Worm (Caenorhabditis elegans): ENCODE measurements around the gene srh-59.
"Not testable (repeated sequence)": the region's sequence is repeated elsewhere in the genome, so short reads cannot be mapped to it uniquely, and the experiment has no call there.

DNA sequence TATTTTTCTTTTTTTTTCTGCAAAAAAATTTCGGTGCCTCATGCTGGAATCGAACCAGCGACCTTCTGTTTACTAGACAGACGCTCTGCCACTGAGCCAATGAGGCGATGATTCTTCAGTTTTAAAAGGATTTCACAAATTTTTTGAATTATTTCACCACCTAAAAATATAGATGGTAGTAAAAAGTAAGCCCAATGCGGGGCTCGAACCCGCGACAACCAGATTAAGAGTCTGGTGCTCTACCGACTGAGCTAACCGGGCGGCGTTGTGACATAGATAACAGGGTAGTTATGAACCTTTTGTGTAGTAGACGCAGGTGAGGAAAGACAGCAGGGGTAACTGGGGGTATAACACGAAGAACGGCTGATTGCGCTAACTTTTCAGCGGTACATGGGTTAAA is 14.3 kb upstream of the srh-59 start:
- not testable (repeated sequence) for TF ChIP-seq F13C5.2 (tag; optimal IDR thresholded peaks at IDR 0.05); hmbx-1 (tag; optimal IDR thresholded peaks at IDR 0.05); ama-1 (optimal IDR thresholded peaks at IDR 0.05)
- TF ChIP-seq hnd-1 (tag; optimal IDR thresholded peaks at IDR 0.05) (peak; percentile 55), flt-1 (GFP tag; IDR thresholded peaks at IDR 0.05) (peak; percentile 68), B0310.2 (tag; optimal IDR thresholded peaks at IDR 0.05) (peak; percentile 12), tra-4 (tag; optimal IDR thresholded peaks at IDR 0.05) (peak; percentile 10), aly-1 (tag; optimal IDR thresholded peaks at IDR 0.05) (peak; percentile 47), tbx-11 (GFP tag; IDR thresholded peaks at IDR 0.05) (peak; percentile 70), ceh-36 (tag; optimal IDR thresholded peaks at IDR 0.05) (peak; percentile 82), scrt-1 (GFP tag; IDR thresholded peaks at IDR 0.05) (peak; percentile 86), tbx-37 (GFP tag; conservative IDR thresholded peaks at IDR 0.05) (peak; percentile 52; the same call in 1 of the 2 replicates)

All from whole organism, early embryonic.